Worm (Caenorhabditis elegans) whole organism, midembryonic: ENCODE data around the gene daf-19.
A peak's percentile ranks its signal among the peaks of the same experiment; 100 is the strongest.

Source experiments
- T22C8.4 ChIP-seq: fragments of 200-800 bp; sonication (Bioruptor generic); IDR thresholded peaks from 2 replicates; pipeline ENCODE4 v1.3.6; 2022; ENCODE audit warnings: missing genetic modification characterization, missing compliant biosample characterization
- cog-1 ChIP-seq: sonication (generic microtip); optimal IDR thresholded peaks from 2 replicates; lab custom pipeline; 2016; ENCODE audit warnings: missing genetic modification characterization, missing compliant biosample characterization
- flt-1 ChIP-seq: fragments of 200-800 bp; sonication (Bioruptor generic); IDR thresholded peaks from 2 replicates; pipeline ENCODE4 v1.3.6; 2022; ENCODE audit warnings: missing genetic modification characterization, missing compliant biosample characterization
- klf-2 ChIP-seq: fragments of 200-800 bp; sonication (Bioruptor generic); conservative IDR thresholded peaks from 2 replicates; pipeline ENCODE4 v1.3.6; 2022; ENCODE audit warnings: missing genetic modification reagents, missing genetic modification characterization, missing compliant biosample characterization
- med-1 ChIP-seq: sonication (generic microtip); optimal IDR thresholded peaks from 2 replicates; lab custom pipeline; 2017; ENCODE audit warnings: missing genetic modification characterization, mild to moderate bottlenecking, missing compliant biosample characterization, antibody characterized with exemption, missing genetic modification reagents; ENCODE audit not compliant: insufficient read depth
- ref-1 ChIP-seq: fragments of 200-800 bp; sonication (Bioruptor generic); conservative IDR thresholded peaks from 2 replicates; pipeline ENCODE4 v1.3.6; 2022; ENCODE audit warnings: missing genetic modification reagents, missing genetic modification characterization, missing compliant biosample characterization
- tab-1 ChIP-seq: fragments of 200-800 bp; sonication (Bioruptor generic); IDR thresholded peaks from 2 replicates; pipeline ENCODE4 v1.3.6; 2022; ENCODE audit warnings: missing genetic modification characterization, missing compliant biosample characterization
- ztf-23 ChIP-seq: fragments of 200-800 bp; sonication (Bioruptor generic); IDR thresholded peaks from 2 replicates; pipeline ENCODE4 v1.3.6; 2022; ENCODE audit warnings: missing genetic modification reagents, missing genetic modification characterization, missing compliant biosample characterization
- ztf-29 ChIP-seq: fragments of 200-800 bp; sonication (Bioruptor generic); IDR thresholded peaks from 2 replicates; pipeline ENCODE4 v1.3.6; 2022; ENCODE audit warnings: missing genetic modification reagents, missing genetic modification characterization, missing compliant biosample characterization

daf-19 gene

ce11 chrII:10168905-10169782 is at the start of gene daf-19:
Gene daf-19, minus strand, starts transcription at chrII:10169346.
- peak; percentile 84 for TF ChIP-seq ztf-23 (GFP tag; lab: Robert Waterston, UW)
- TF ChIP-seq tab-1 (GFP tag; lab: Robert Waterston, UW): no peak
- TF ChIP-seq klf-2 (GFP tag; lab: Robert Waterston, UW): 0 out of 2 replicates have a peak, but pooled peaks have one; percentile 21
- TF ChIP-seq med-1 (GFP tag; lab: Kevin White, UChicago): no peak
- TF ChIP-seq cog-1 (tag; lab: Kevin White, UChicago): peak; percentile 70
- TF ChIP-seq flt-1: peak; percentile 83
- 0 out of 2 replicates have a peak, but pooled peaks have one; percentile 18 for TF ChIP-seq ref-1
- peak; percentile 52; the same call in 1 of the 2 replicates for TF ChIP-seq T22C8.4
- peak; percentile 87 for TF ChIP-seq ztf-29 (GFP tag; lab: Robert Waterston, UW)

ce11 chrII:10218171-10218570 is 49.0 kb upstream of the daf-19 start, which contains the start of gene ref-1:
Gene ref-1, plus strand, starts transcription at chrII:10218471.
- TF ChIP-seq tab-1 (GFP tag; lab: Robert Waterston, UW): no peak
- TF ChIP-seq T22C8.4: no peak
- no peak for TF ChIP-seq ztf-29 (GFP tag; lab: Robert Waterston, UW)
- TF ChIP-seq klf-2 (GFP tag; lab: Robert Waterston, UW): no peak
- TF ChIP-seq cog-1 (tag; lab: Kevin White, UChicago): no peak
- TF ChIP-seq med-1 (GFP tag; lab: Kevin White, UChicago): no peak
- TF ChIP-seq ztf-23 (GFP tag; lab: Robert Waterston, UW): no peak
- no peak for TF ChIP-seq flt-1
- TF ChIP-seq ref-1: no peak

DNA sequence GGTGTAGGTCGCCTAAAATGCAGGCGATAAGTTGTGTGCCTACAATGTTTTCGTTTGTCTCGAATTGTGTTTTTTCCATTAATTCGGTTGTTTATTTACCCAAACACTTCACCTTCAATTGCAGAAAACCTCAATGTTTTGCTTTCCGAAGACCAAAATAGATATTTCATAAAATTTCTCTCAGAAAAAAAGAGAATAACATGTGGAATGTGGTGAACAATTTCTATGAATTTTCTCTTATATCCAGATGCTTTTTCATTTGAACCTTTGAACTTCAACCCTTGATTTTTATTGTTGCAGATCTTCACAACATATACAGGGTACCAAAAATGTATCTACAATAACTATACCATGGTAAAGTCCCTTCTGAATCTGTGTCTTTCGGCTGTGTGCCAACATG is 37.3 kb upstream of the daf-19 start, which contains the start of gene T01E8.1:
Gene T01E8.1, plus strand, starts transcription at position 301 of the 400 bp plus-strand sequence.
- TF ChIP-seq ztf-23 (GFP tag; lab: Robert Waterston, UW): no peak
- TF ChIP-seq ref-1: no peak

DNA sequence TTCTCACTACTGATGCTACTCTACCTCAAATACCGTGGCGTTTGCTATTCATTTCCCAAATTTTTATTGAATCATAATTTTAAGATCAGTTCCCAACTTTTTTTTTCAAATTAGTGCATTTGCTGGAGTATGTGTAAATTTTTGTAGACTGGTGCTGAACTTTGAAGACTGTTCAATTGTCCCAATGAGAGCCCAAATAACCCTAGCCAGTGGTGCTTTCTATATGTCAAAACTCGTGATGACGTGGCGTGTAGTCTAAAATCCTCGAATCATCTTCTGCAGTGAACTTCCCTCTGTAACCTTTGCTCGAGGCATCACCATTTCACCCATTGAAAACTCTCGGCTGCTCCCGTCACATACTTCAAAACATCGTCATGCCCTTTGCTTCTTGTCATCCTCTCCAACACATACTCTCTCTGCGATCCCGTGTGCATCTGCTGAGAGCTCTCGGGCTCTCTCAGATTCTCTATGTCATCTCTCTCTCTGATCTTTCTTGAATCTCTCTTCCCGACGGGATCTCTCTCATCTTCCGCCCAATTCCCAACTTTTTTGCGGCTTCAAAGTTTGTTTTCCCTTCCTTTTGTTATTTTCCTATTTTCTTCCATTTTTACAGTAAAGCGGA is 35.4 kb upstream of the daf-19 start:
- no peak for TF ChIP-seq ztf-23 (GFP tag; lab: Robert Waterston, UW)
- no peak for TF ChIP-seq cog-1 (tag; lab: Kevin White, UChicago)
- no peak for TF ChIP-seq klf-2 (GFP tag; lab: Robert Waterston, UW)
- no peak for TF ChIP-seq ref-1
- TF ChIP-seq T22C8.4: no peak
- TF ChIP-seq med-1 (GFP tag; lab: Kevin White, UChicago): no peak
- no peak for TF ChIP-seq ztf-29 (GFP tag; lab: Robert Waterston, UW)
- no peak for TF ChIP-seq tab-1 (GFP tag; lab: Robert Waterston, UW)
- no peak for TF ChIP-seq flt-1

DNA sequence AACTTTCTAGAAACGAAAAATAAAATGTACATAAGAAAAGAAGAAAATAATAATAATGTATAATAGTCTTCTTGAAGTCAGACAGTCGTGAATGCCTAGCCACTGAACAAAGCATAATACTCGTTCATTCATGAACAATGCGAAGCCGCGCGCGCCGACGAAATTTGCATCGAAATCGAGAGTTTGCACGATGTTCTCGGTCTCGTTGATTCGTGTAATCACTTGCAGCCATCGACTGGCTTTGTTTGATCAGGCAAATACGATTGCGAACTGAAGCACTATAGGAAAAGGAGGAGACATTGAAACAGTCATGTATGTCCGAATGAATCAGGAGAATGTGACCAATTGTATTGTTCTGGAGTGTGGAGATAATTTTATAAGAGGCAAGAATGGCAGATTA is 34.6 kb upstream of the daf-19 start:
- TF ChIP-seq cog-1 (tag; lab: Kevin White, UChicago) (no peak), ref-1 (no peak), T22C8.4 (no peak), tab-1 (GFP tag; lab: Robert Waterston, UW) (no peak), ztf-29 (GFP tag; lab: Robert Waterston, UW) (no peak), flt-1 (no peak)

DNA sequence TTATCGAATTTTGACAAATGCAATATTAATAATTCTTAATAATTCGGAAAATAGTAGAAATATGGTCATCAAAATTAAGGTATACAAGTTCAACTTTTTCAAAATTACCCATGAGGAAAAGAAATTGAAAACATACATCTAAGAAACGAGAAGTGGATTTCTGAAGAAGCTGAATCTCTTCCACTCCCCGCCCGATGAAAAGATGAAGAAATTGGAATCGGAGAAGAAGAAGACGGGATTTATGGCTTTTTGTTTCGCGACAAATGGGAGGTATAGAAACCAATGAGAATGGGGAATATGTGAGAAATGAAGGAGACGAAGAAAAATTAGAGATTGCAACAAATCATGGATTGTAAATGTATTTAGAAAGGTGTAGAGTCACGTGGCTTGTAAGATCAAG is 33.9 kb upstream of the daf-19 start:
- TF ChIP-seq klf-2 (GFP tag; lab: Robert Waterston, UW) (no peak), ref-1 (no peak), T22C8.4 (no peak)

ce11 chrII:10202275-10202674 is 33.1 kb upstream of the daf-19 start:
- TF ChIP-seq ztf-29 (GFP tag; lab: Robert Waterston, UW): no peak
- 0 out of 2 replicates have a peak, but pooled peaks have one; percentile 26 for TF ChIP-seq klf-2 (GFP tag; lab: Robert Waterston, UW)
- TF ChIP-seq ztf-23 (GFP tag; lab: Robert Waterston, UW): no peak
- TF ChIP-seq ref-1: no peak
- TF ChIP-seq med-1 (GFP tag; lab: Kevin White, UChicago): no peak
- TF ChIP-seq tab-1 (GFP tag; lab: Robert Waterston, UW): no peak
- no peak for TF ChIP-seq flt-1
- TF ChIP-seq cog-1 (tag; lab: Kevin White, UChicago): peak; percentile 54
- no peak for TF ChIP-seq T22C8.4

ce11 chrII:10200759-10201158 is 31.6 kb upstream of the daf-19 start, which contains the start of gene arv-1:
Gene arv-1, minus strand, starts transcription at chrII:10200823.
- TF ChIP-seq cog-1 (tag; lab: Kevin White, UChicago): peak; percentile 18
- 0 out of 2 replicates have a peak, but pooled peaks have one; percentile 38 for TF ChIP-seq ztf-23 (GFP tag; lab: Robert Waterston, UW)
- no peak for TF ChIP-seq T22C8.4
- no peak for TF ChIP-seq ztf-29 (GFP tag; lab: Robert Waterston, UW)
- TF ChIP-seq flt-1: peak; percentile 38; the same call in 1 of the 2 replicates

DNA sequence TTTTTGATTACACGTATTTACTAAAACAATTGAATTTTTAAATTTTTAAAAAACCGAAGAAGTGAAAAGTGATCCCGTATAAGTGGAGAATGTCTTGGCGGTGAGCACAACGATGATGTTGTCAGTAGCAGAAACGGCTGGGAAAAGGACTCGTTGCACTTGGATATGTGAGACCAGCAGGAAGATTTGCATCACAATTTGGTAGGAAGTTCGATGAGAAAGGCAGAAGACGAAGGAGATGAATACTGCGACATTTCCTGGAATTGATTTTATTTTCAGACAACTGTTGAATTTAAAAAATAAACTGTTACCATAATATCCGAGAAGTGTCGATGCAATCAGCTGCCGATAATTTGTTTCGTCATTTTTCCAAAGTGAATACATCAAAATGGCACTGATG is 30.8 kb upstream of the daf-19 start, which contains the start of gene R05H5.4:
Gene R05H5.4, minus strand, starts transcription at position 101 of the 400 bp plus-strand sequence.
- TF ChIP-seq med-1 (GFP tag; lab: Kevin White, UChicago): no peak
- TF ChIP-seq klf-2 (GFP tag; lab: Robert Waterston, UW): no peak
- no peak for TF ChIP-seq cog-1 (tag; lab: Kevin White, UChicago)
- no peak for TF ChIP-seq T22C8.4
- no peak for TF ChIP-seq flt-1
- no peak for TF ChIP-seq ztf-23 (GFP tag; lab: Robert Waterston, UW)
- TF ChIP-seq ztf-29 (GFP tag; lab: Robert Waterston, UW): no peak
